Fruit fly (Drosophila melanogaster) whole organism, adult: ENCODE results near the gene laza.

Source experiments
- CG12768 ChIP-seq: fragments of 200-800 bp; sonication (Bioruptor generic); optimal IDR thresholded peaks from 2 replicates; lab custom pipeline; 2017; ENCODE audit warnings: missing biosample characterization, missing genetic modification characterization, mild to moderate bottlenecking, moderate library complexity, missing genetic modification reagents
- CG1620 ChIP-seq: fragments of 200-800 bp; sonication (Bioruptor generic); optimal IDR thresholded peaks from 2 replicates; lab custom pipeline; 2016; ENCODE audit warnings: missing biosample characterization, missing genetic modification characterization
- CG33017 ChIP-seq: fragments of 200-800 bp; sonication (Bioruptor generic); optimal IDR thresholded peaks from 2 replicates; lab custom pipeline; 2018; ENCODE audit warnings: missing biosample characterization, mild to moderate bottlenecking, missing genetic modification characterization, moderate library complexity
- CG5204 ChIP-seq: fragments of 200-800 bp; sonication (Bioruptor generic); optimal IDR thresholded peaks from 2 replicates; lab custom pipeline; 2016; ENCODE audit warnings: missing biosample characterization, missing genetic modification characterization
- CG7045 ChIP-seq: fragments of 200-800 bp; sonication (Bioruptor generic); optimal IDR thresholded peaks from 2 replicates; lab custom pipeline; 2017; ENCODE audit warnings: missing biosample characterization, mild to moderate bottlenecking, missing genetic modification characterization
- Clk ChIP-seq: fragments of 200-800 bp; sonication (Bioruptor generic); optimal IDR thresholded peaks from 2 replicates; lab custom pipeline; 2017; ENCODE audit warnings: missing biosample characterization, missing genetic modification characterization
- Crg-1 ChIP-seq: fragments of 200-800 bp; sonication (Bioruptor generic); optimal IDR thresholded peaks from 2 replicates; lab custom pipeline; 2016; ENCODE audit warnings: missing biosample characterization, missing genetic modification characterization
- cic ChIP-seq: fragments of 200-800 bp; sonication (Bioruptor generic); optimal IDR thresholded peaks from 2 replicates; lab custom pipeline; 2017; ENCODE audit warnings: missing biosample characterization, mild to moderate bottlenecking, missing genetic modification characterization, moderate library complexity
- cnc ChIP-seq, 2 experiments: fragments of >200 bp; optimal IDR thresholded peaks; 2 replicates each; lab custom pipeline; 2017
- kay ChIP-seq: fragments of 200-800 bp; sonication (Bioruptor generic); peaks from one replicate; lab custom pipeline; 2016; ENCODE audit warnings: missing biosample characterization, missing genetic modification characterization, borderline replicate concordance
- tj ChIP-seq: fragments of 200-800 bp; sonication (Bioruptor generic); optimal IDR thresholded peaks from 3 replicates; lab custom pipeline; 2017; ENCODE audit warnings: missing biosample characterization, mild to moderate bottlenecking, missing genetic modification characterization, moderate library complexity
- toe ChIP-seq: fragments of 200-800 bp; sonication (Bioruptor generic); optimal IDR thresholded peaks from 2 replicates; lab custom pipeline; 2016; ENCODE audit warnings: missing biosample characterization, missing genetic modification characterization

DNA sequence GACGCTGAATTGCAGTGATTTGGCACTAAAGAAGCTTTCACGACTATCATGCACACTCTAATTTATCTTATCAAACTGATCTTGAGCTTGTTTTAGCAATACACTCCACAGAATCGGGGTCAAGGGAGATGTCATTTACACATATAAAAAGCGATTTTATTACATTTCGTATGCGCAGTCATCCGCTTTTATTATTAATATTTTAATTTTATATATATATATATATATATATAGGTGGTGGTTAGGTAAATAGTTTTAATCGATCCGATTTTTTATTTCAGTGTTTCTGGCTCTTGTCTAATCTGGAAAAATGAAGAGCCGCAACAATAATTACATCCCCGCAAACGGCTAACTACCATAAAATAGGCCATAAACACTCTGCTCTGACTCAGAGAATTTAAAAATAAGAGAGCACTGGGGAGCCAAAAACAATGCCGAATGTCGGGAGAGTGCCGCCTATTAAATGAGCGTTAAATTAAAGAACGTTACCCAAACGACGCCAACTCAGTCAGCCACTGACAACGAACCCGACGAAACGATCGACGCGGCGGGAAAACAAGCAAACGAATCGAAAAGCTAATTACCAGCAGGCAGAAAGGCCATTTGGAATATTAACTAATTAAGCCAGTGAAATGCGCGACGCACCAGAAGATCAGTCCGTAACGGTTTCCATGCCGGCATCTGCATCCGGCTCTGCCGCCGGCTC is 10.8 kb upstream of the laza start:
- TF ChIP-seq cic (peak; percentile 3), kay (GFP tag; lab: Kevin White, UChicago) (peak; percentile 23), CG7045 (peak; percentile 68), Clk (GFP tag; lab: Kevin White, UChicago) (peak; percentile 54), CG5204 (GFP tag; lab: Kevin White, UChicago) (no peak), CG33017 (tag; lab: Kevin White, UChicago) (peak; percentile 85), cnc (optimal IDR thresholded peaks at IDR 0.05; lab: Kevin White, UChicago) (peak in 1 of 2 experiments; percentile 51), CG12768 (GFP tag; lab: Kevin White, UChicago) (peak; percentile 81), toe (GFP tag; lab: Kevin White, UChicago) (no peak), Crg-1 (GFP tag; lab: Kevin White, UChicago) (no peak), CG1620 (GFP tag; lab: Kevin White, UChicago) (no peak), tj (GFP tag; lab: Kevin White, UChicago) (peak; percentile 42)
